Fruit fly (Drosophila melanogaster) whole organism, embryonic: ENCODE data around the gene CG5510.
A peak's percentile ranks its signal among the peaks of the same experiment; 100 is the strongest.

Source experiments
- Asciz ChIP-seq: fragments of 200-800 bp; sonication (Bioruptor generic); optimal IDR thresholded peaks from 2 replicates; lab custom pipeline; 2017; ENCODE audit warnings: missing biosample characterization, mild to moderate bottlenecking, missing genetic modification characterization, missing genetic modification reagents
- CG11398 ChIP-seq: fragments of 200-800 bp; sonication (Bioruptor generic); optimal IDR thresholded peaks from 2 replicates; lab custom pipeline; 2016; ENCODE audit warnings: missing biosample characterization, missing genetic modification characterization
- CG12391 ChIP-seq: fragments of 200-800 bp; sonication (Bioruptor generic); optimal IDR thresholded peaks from 3 replicates; lab custom pipeline; 2018; ENCODE audit warnings: missing biosample characterization, mild to moderate bottlenecking, missing genetic modification characterization, moderate library complexity
- CG12769 ChIP-seq: fragments of 200-800 bp; sonication (Bioruptor generic); optimal IDR thresholded peaks from 2 replicates; lab custom pipeline; 2019; ENCODE audit warnings: missing biosample characterization, mild to moderate bottlenecking, missing genetic modification characterization, moderate library complexity
- CG1529 ChIP-seq: fragments of 200-800 bp; sonication (Bioruptor generic); optimal IDR thresholded peaks from 3 replicates; lab custom pipeline; 2018; ENCODE audit warnings: missing biosample characterization, missing genetic modification characterization
- CG17186 ChIP-seq: fragments of 200-800 bp; sonication (Bioruptor generic); optimal IDR thresholded peaks from 3 replicates; lab custom pipeline; 2017; ENCODE audit warnings: missing biosample characterization, missing genetic modification reagents, missing genetic modification characterization
- CG30020 ChIP-seq: fragments of 200-800 bp; optimal IDR thresholded peaks from 2 replicates; lab custom pipeline; 2019; ENCODE audit warnings: missing biosample characterization, mild to moderate bottlenecking, missing genetic modification characterization, moderate library complexity
- CG3407 ChIP-seq: fragments of 200-800 bp; sonication (Bioruptor generic); optimal IDR thresholded peaks from 2 replicates; lab custom pipeline; 2018; ENCODE audit warnings: missing biosample characterization, mild to moderate bottlenecking, missing genetic modification characterization
- CG6813 ChIP-seq: fragments of 200-800 bp; sonication (Bioruptor generic); optimal IDR thresholded peaks from 2 replicates; lab custom pipeline; 2017; ENCODE audit warnings: missing biosample characterization, missing genetic modification characterization, mild to moderate bottlenecking, moderate library complexity, missing genetic modification reagents
- CG7372 ChIP-seq: fragments of 200-800 bp; sonication (Bioruptor generic); IDR thresholded peaks from 2 replicates; pipeline ENCODE4 v1.3.6; 2022; ENCODE audit warnings: missing biosample characterization, missing genetic modification characterization
- CG7987 ChIP-seq: fragments of 200-800 bp; sonication (Bioruptor generic); optimal IDR thresholded peaks from 2 replicates; lab custom pipeline; 2018; ENCODE audit warnings: missing biosample characterization, mild to moderate bottlenecking, missing genetic modification characterization, moderate library complexity
- CG9437 ChIP-seq: fragments of 200-800 bp; sonication (Bioruptor generic); optimal IDR thresholded peaks from 2 replicates; lab custom pipeline; 2018; ENCODE audit warnings: missing biosample characterization, mild to moderate bottlenecking, missing genetic modification characterization
- CG9727 ChIP-seq: fragments of 200-800 bp; sonication (Bioruptor generic); optimal IDR thresholded peaks from 3 replicates; lab custom pipeline; 2017; ENCODE audit warnings: missing biosample characterization, mild to moderate bottlenecking, missing genetic modification characterization
- Dip2 ChIP-seq: fragments of 200-800 bp; sonication (Bioruptor generic); IDR thresholded peaks from 2 replicates; pipeline ENCODE4 v1.3.6; 2022; ENCODE audit warnings: missing biosample characterization, missing genetic modification characterization
- GATAe ChIP-seq: fragments of 200-800 bp; sonication (Bioruptor generic); conservative IDR thresholded peaks from 2 replicates; pipeline ENCODE4 v1.3.6; 2022; ENCODE audit warnings: missing biosample characterization, missing genetic modification characterization
- HLH3B ChIP-seq: fragments of 200-800 bp; sonication (Bioruptor generic); IDR thresholded peaks from 2 replicates; pipeline ENCODE4 v1.3.6; 2022; ENCODE audit warnings: missing biosample characterization, missing genetic modification characterization
- HLHmδ ChIP-seq: fragments of 200-800 bp; sonication (Bioruptor generic); optimal IDR thresholded peaks from 2 replicates; lab custom pipeline; 2018; ENCODE audit warnings: missing biosample characterization, mild to moderate bottlenecking, missing genetic modification characterization, moderate library complexity
- Hmx ChIP-seq: fragments of 200-800 bp; sonication (Bioruptor generic); optimal IDR thresholded peaks from 2 replicates; lab custom pipeline; 2016; ENCODE audit warnings: missing biosample characterization, missing genetic modification characterization
- Kr ChIP-seq: fragments of 200-800 bp; sonication (Bioruptor generic); optimal IDR thresholded peaks from 2 replicates; lab custom pipeline; 2017; ENCODE audit warnings: missing biosample characterization, mild to moderate bottlenecking, missing genetic modification characterization
- Myb ChIP-seq: fragments of 200-800 bp; sonication (Bioruptor generic); optimal IDR thresholded peaks from 2 replicates; lab custom pipeline; 2016; ENCODE audit warnings: missing biosample characterization, missing genetic modification characterization
- Nf-YB ChIP-seq: fragments of 200-800 bp; sonication (Bioruptor generic); optimal IDR thresholded peaks from 3 replicates; lab custom pipeline; 2019; ENCODE audit warnings: missing biosample characterization, mild to moderate bottlenecking, missing genetic modification characterization, moderate library complexity
- Nf-YC ChIP-seq: fragments of 200-800 bp; optimal IDR thresholded peaks from 3 replicates; lab custom pipeline; 2019; ENCODE audit warnings: missing biosample characterization, mild to moderate bottlenecking, missing genetic modification characterization, moderate library complexity
- Poxn ChIP-seq: fragments of 200-800 bp; sonication (Bioruptor generic); IDR thresholded peaks from 2 replicates; pipeline ENCODE4 v1.3.6; 2022; ENCODE audit warnings: missing biosample characterization, missing genetic modification characterization
- Ravus ChIP-seq: fragments of 200-800 bp; sonication (Bioruptor generic); IDR thresholded peaks from 2 replicates; pipeline ENCODE4 v1.3.6; 2022; ENCODE audit warnings: missing biosample characterization, missing genetic modification characterization
- Side ChIP-seq: fragments of 200-800 bp; sonication (Bioruptor generic); optimal IDR thresholded peaks from 2 replicates; lab custom pipeline; 2016; ENCODE audit warnings: missing biosample characterization, missing genetic modification characterization
- Tbp ChIP-seq: fragments of >200 bp; optimal IDR thresholded peaks from 2 replicates; lab custom pipeline; 2018; ENCODE audit warnings: missing biosample characterization, missing genetic modification characterization
- az2 ChIP-seq: fragments of 200-800 bp; sonication (Bioruptor generic); optimal IDR thresholded peaks from 3 replicates; lab custom pipeline; 2016; ENCODE audit warnings: missing biosample characterization, missing genetic modification characterization
- bigmax ChIP-seq: fragments of 200-800 bp; sonication (Bioruptor generic); optimal IDR thresholded peaks from 2 replicates; lab custom pipeline; 2018; ENCODE audit warnings: missing biosample characterization, mild to moderate bottlenecking, missing genetic modification characterization
- dm ChIP-seq: fragments of 200-800 bp; sonication (Bioruptor generic); optimal IDR thresholded peaks from 3 replicates; lab custom pipeline; 2016; ENCODE audit warnings: missing biosample characterization, missing genetic modification characterization
- dmrt11E ChIP-seq: fragments of 200-800 bp; sonication (Bioruptor generic); optimal IDR thresholded peaks from 3 replicates; lab custom pipeline; 2018; ENCODE audit warnings: missing biosample characterization, mild to moderate bottlenecking, missing genetic modification characterization, moderate library complexity
- dmrt99B ChIP-seq: fragments of 200-800 bp; sonication (Bioruptor generic); optimal IDR thresholded peaks from 2 replicates; lab custom pipeline; 2018; ENCODE audit warnings: missing biosample characterization, mild to moderate bottlenecking, missing genetic modification characterization, moderate library complexity
- fru ChIP-seq: fragments of >200 bp; optimal IDR thresholded peaks from 2 replicates; lab custom pipeline; 2017
- gcm2 ChIP-seq: fragments of 200-800 bp; sonication (Bioruptor generic); optimal IDR thresholded peaks from 2 replicates; lab custom pipeline; 2016; ENCODE audit warnings: missing biosample characterization, missing genetic modification characterization
- ham ChIP-seq: fragments of 200-800 bp; sonication (Bioruptor generic); IDR thresholded peaks from 2 replicates; pipeline ENCODE4 v1.3.6; 2022; ENCODE audit warnings: missing biosample characterization, missing genetic modification characterization
- hkb ChIP-seq, 2 experiments: fragments of 200-800 bp in 1 of 2; fragments of >200 bp in 1 of 2; sonication (Bioruptor generic) in 1 of 2; IDR thresholded peaks in 1 of 2; optimal IDR thresholded peaks in 1 of 2; 2 replicates each; pipeline versions ENCODE4 v1.3.6 to Lab custom; 2017 to 2022; ENCODE audit warnings: missing biosample characterization in 1 of 2, missing genetic modification characterization in 1 of 2
- inv ChIP-seq: fragments of 200-800 bp; sonication (Bioruptor generic); IDR thresholded peaks from 2 replicates; pipeline ENCODE4 v1.3.6; 2022; ENCODE audit warnings: missing biosample characterization, missing genetic modification characterization; ENCODE audit not compliant: partially characterized antibody
- lola ChIP-seq, 3 experiments: fragments of >200 bp in 2 of 3; fragments of 200-800 bp in 1 of 3; sonication (Bioruptor generic) in 1 of 3; optimal IDR thresholded peaks; 2 replicates each; lab custom pipeline; 2017 to 2019; ENCODE audit warnings: missing biosample characterization in 3 of 3, missing genetic modification characterization in 3 of 3, mild to moderate bottlenecking in 1 of 3, moderate library complexity in 1 of 3
- mirr ChIP-seq: fragments of 200-800 bp; sonication (Bioruptor generic); optimal IDR thresholded peaks from 3 replicates; lab custom pipeline; 2018; ENCODE audit warnings: missing biosample characterization, mild to moderate bottlenecking, missing genetic modification characterization
- prd ChIP-seq, 3 experiments: fragments of >200 bp in 2 of 3; fragments of 200-800 bp in 1 of 3; sonication (Bioruptor generic) in 1 of 3; optimal IDR thresholded peaks in 2 of 3; IDR thresholded peaks in 1 of 3; 2 replicates in 2 of 3; 3 replicates in 1 of 3; pipeline versions ENCODE4 v1.3.6 to Lab custom; 2017 to 2022; ENCODE audit warnings: missing biosample characterization in 1 of 3, missing genetic modification characterization in 1 of 3
- sc ChIP-seq, 3 experiments: fragments of >200 bp in 2 of 3; fragments of 200-800 bp in 1 of 3; sonication (Bioruptor generic) in 1 of 3; optimal IDR thresholded peaks; 2 replicates in 2 of 3; 3 replicates in 1 of 3; lab custom pipeline; 2017; ENCODE audit warnings: mild to moderate bottlenecking in 1 of 3, missing biosample characterization in 1 of 3, missing genetic modification characterization in 1 of 3, missing genetic modification reagents in 1 of 3
- scrt ChIP-seq: fragments of 200-800 bp; sonication (Bioruptor generic); optimal IDR thresholded peaks from 2 replicates; lab custom pipeline; 2018; ENCODE audit warnings: missing biosample characterization, mild to moderate bottlenecking, missing genetic modification characterization, moderate library complexity
- sens ChIP-seq: fragments of 200-800 bp; sonication (Bioruptor generic); peaks from one replicate; lab custom pipeline; 2016; ENCODE audit warnings: missing biosample characterization, missing genetic modification characterization
- sna ChIP-seq: fragments of 200-800 bp; sonication (Bioruptor generic); IDR thresholded peaks from 2 replicates; pipeline ENCODE4 v1.3.6; 2022; ENCODE audit warnings: missing biosample characterization, missing genetic modification characterization; ENCODE audit not compliant: partially characterized antibody
- sob ChIP-seq: fragments of 200-800 bp; sonication (Bioruptor generic); IDR thresholded peaks from 2 replicates; pipeline ENCODE4 v1.3.6; 2022; ENCODE audit warnings: missing biosample characterization, missing genetic modification characterization
- stwl ChIP-seq: fragments of 200-800 bp; sonication (Bioruptor generic); optimal IDR thresholded peaks from 3 replicates; lab custom pipeline; 2018; ENCODE audit warnings: missing biosample characterization, mild to moderate bottlenecking, missing genetic modification characterization, moderate library complexity
- toy ChIP-seq: fragments of 200-800 bp; sonication (Bioruptor generic); IDR thresholded peaks from 2 replicates; pipeline ENCODE4 v1.3.6; 2022; ENCODE audit warnings: missing biosample characterization, missing genetic modification characterization
- yki ChIP-seq: fragments of >200 bp; optimal IDR thresholded peaks from 3 replicates; lab custom pipeline; 2018
- zen2 ChIP-seq: fragments of 200-800 bp; sonication (Bioruptor generic); IDR thresholded peaks from 3 replicates; pipeline ENCODE4 v1.3.6; 2022; ENCODE audit warnings: missing biosample characterization, missing genetic modification characterization; ENCODE audit not compliant: partially characterized antibody
- zfh1 ChIP-seq: fragments of 200-800 bp; sonication (Bioruptor generic); IDR thresholded peaks from 3 replicates; pipeline ENCODE4 v1.3.6; 2022; ENCODE audit warnings: missing biosample characterization, missing genetic modification characterization

The CG5510 gene

dm6 chr3R:24188619-24189018 lies 19.3 kb upstream of the CG5510 start, which contains the start of gene CG5515 (continued):
- TF ChIP-seq zen2 (GFP tag; lab: Robert Waterston, UW) (no peak; the same call in 2 of the 3 replicates), Myb (GFP tag; lab: Kevin White, UChicago) (peak; percentile 62), CG30020 (tag; lab: Kevin White, UChicago) (peak; percentile 55), CG9727 (peak; percentile 71), gcm2 (GFP tag; lab: Kevin White, UChicago) (peak; percentile 38), GATAe (GFP tag; lab: Robert Waterston, UW) (no peak; the same call in 1 of the 2 replicates), lola (GFP tag; optimal IDR thresholded peaks at IDR 0.05; lab: Kevin White, UChicago) (peak in 1 of 3 experiments; percentile 84), prd (optimal IDR thresholded peaks at IDR 0.05; lab: Kevin White, UChicago) (no peak), prd (GFP tag; IDR thresholded peaks at IDR 0.05; lab: Robert Waterston, UW) (peak; percentile 84), CG6813 (no peak), sens (peak; percentile 96), Hmx (GFP tag; lab: Kevin White, UChicago) (peak; percentile 41), scrt (GFP tag; lab: Kevin White, UChicago) (no peak), zfh1 (GFP tag; lab: Robert Waterston, UW) (peak; percentile 81; the same call in 2 of the 3 replicates), inv (GFP tag; lab: Robert Waterston, UW) (peak; percentile 81), Kr (GFP tag; lab: Kevin White, UChicago) (no peak), CG9437 (GFP tag; lab: Kevin White, UChicago) (peak; percentile 35), CG17186 (GFP tag; lab: Kevin White, UChicago) (no peak), dm (GFP tag; lab: Kevin White, UChicago) (peak; percentile 81), Ravus (GFP tag; lab: Robert Waterston, UW) (peak; percentile 4; the same call in 1 of the 2 replicates), CG3407 (GFP tag; lab: Kevin White, UChicago) (peak; percentile 36), fru (lab: Kevin White, UChicago) (no peak), CG12769 (tag; lab: Kevin White, UChicago) (peak; percentile 75), toy (GFP tag; lab: Robert Waterston, UW) (no peak), CG1529 (GFP tag; lab: Kevin White, UChicago) (no peak), hkb (optimal IDR thresholded peaks at IDR 0.05; lab: Kevin White, UChicago) (peak; percentile 57), hkb (GFP tag; IDR thresholded peaks at IDR 0.05; lab: Robert Waterston, UW) (peak; percentile 66), sob (GFP tag; lab: Robert Waterston, UW) (peak; percentile 92), yki (lab: Kevin White, UChicago) (no peak), CG12391 (tag; lab: Kevin White, UChicago) (peak; percentile 85), dmrt99B (tag; lab: Kevin White, UChicago) (no peak), Poxn (GFP tag; lab: Robert Waterston, UW) (no peak), sc (optimal IDR thresholded peaks at IDR 0.05; lab: Kevin White, UChicago) (no peak), sc (GFP tag; optimal IDR thresholded peaks at IDR 0.05; lab: Kevin White, UChicago) (peak; percentile 20), HLH3B (GFP tag; lab: Robert Waterston, UW) (peak; percentile 84), Asciz (GFP tag; lab: Kevin White, UChicago) (no peak), Dip2 (no peak), Nf-YC (peak; percentile 58), Side (GFP tag; lab: Kevin White, UChicago) (peak; percentile 62), ham (GFP tag; lab: Robert Waterston, UW) (peak; percentile 54; the same call in 1 of the 2 replicates), HLHmδ (GFP tag; lab: Kevin White, UChicago) (no peak), mirr (GFP tag; lab: Kevin White, UChicago) (peak; percentile 62), Nf-YB (GFP tag; lab: Kevin White, UChicago) (no peak), CG7987 (GFP tag; lab: Kevin White, UChicago) (peak; percentile 9), sna (GFP tag; lab: Robert Waterston, UW) (peak; percentile 91), stwl (tag; lab: Kevin White, UChicago) (peak; percentile 84), dmrt11E (tag; lab: Kevin White, UChicago) (peak; percentile 82), az2 (peak; percentile 63), Tbp (no peak), CG7372 (GFP tag; lab: Robert Waterston, UW) (peak; percentile 80), bigmax (GFP tag; lab: Kevin White, UChicago) (peak; percentile 67), CG11398 (GFP tag; lab: Kevin White, UChicago) (peak; percentile 53)
